Worm (Caenorhabditis elegans) whole organism, L3 larva: ENCODE results near the gene cld-1.

ENCODE experiments used
- ama-1 ChIP-seq: fragments of 150-350 bp; optimal IDR thresholded peaks from 2 replicates; lab custom pipeline; 2018
- daf-12 ChIP-seq: fragments of 150-350 bp; optimal IDR thresholded peaks from 2 replicates; lab custom pipeline; 2014; ENCODE audit warnings: missing biosample characterization, missing genetic modification reagents, missing genetic modification characterization
- egl-27 ChIP-seq: sonication (generic microtip); optimal IDR thresholded peaks from 4 replicates; lab custom pipeline; 2017; ENCODE audit warnings: missing biosample characterization, missing genetic modification reagents, missing genetic modification characterization
- elt-1 ChIP-seq: fragments of 150-350 bp; optimal IDR thresholded peaks from 2 replicates; lab custom pipeline; 2014; ENCODE audit warnings: missing biosample characterization, missing genetic modification characterization
- mdl-1 ChIP-seq: fragments of 150-350 bp; optimal IDR thresholded peaks from 2 replicates; lab custom pipeline; 2014; ENCODE audit warnings: missing biosample characterization, missing genetic modification characterization
- pqm-1 ChIP-seq: fragments of 150-350 bp; optimal IDR thresholded peaks from 2 replicates; lab custom pipeline; 2017; ENCODE audit warnings: missing biosample characterization, missing genetic modification characterization, inconsistent platforms

DNA sequence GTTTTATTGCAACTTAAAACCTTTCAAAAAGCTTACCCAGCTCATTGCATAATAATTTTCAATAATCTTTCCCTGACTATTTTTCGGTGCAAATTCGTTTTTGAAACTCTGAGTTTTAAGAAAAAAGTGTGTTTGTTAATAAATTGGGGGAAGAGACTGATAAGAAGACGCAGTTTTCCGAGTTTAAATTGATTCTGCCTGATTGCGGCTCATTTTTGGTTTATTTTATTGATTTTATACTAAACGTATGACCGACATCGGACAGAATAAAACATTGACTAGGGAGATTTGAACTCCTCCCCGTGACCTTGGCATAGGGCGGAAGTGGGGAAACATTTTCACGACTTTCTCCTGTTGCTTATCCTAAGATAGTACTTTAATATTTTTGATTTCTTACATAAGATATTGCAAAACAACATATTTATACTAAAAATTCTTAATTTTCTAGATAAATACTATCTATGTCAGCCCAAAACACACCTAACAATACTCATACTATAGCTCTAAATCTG is 39.6 kb downstream of the cld-1 start, which contains the start of gene K08D8.7:
- TF ChIP-seq mdl-1 (tag; lab: Kevin White, UChicago) = no peak
- peak; percentile 3 for TF ChIP-seq pqm-1 (tag; lab: Kevin White, UChicago)
- no peak for TF ChIP-seq elt-1 (tag; lab: Kevin White, UChicago)
- no peak for TF ChIP-seq egl-27 (tag; lab: Kevin White, UChicago)
- no peak for TF ChIP-seq daf-12 (tag; lab: Kevin White, UChicago)
- no peak for TF ChIP-seq ama-1 (lab: Kevin White, UChicago)
